Fruit fly (Drosophila melanogaster): ENCODE results near the gene Membrin.

DNA sequence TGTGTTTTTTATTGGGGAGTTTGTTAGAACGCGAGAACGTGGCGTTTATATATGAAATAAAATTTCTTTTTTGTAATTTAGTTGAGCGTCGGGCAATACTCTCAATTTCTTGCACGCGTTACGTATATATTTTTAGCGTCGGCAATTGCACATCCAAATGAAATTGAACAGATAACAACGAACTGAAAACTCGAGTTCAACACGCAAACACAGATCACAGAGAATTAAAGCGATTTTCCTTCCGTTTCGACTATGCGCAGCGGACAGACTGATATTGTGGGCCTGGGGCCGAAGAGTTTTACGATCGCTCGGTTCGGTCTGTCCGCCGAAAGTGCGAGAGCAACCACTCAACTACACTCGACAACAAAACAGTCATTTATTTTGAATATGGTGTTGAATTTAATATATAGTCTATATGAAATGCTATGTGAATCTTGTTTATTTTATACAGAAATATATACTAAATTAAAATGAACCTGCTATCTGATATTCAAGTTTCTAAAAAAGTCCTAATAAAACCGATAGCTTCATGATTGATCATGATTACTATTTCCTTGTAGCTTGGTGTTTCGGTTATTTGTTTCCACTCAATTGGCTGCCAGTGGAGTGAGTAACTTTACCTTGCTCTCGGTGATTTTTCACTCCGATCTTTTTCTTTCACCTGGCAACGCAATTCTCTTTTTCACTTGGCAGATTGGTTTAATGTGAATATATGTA lies 11.0 kb upstream of the Membrin start, which contains the start of gene CG46456:
- TF ChIP-seq psq (optimal IDR thresholded peaks at IDR 0.05) (no peak), insv (optimal IDR thresholded peaks at IDR 0.05) (no peak), h (optimal IDR thresholded peaks at IDR 0.05) (no peak), Sin3A (optimal IDR thresholded peaks at IDR 0.05) (no peak)
